Fruit fly (Drosophila melanogaster) whole organism, embryonic: ENCODE results near the gene CaMKII.
A peak's percentile ranks its signal among the peaks of the same experiment; 100 is the strongest.

Experiments
- Ada2b ChIP-seq: fragments of 200-800 bp; sonication (Bioruptor generic); IDR thresholded peaks from 2 replicates; pipeline ENCODE4 v1.3.6; 2022; ENCODE audit warnings: missing biosample characterization, missing genetic modification characterization
- Bdp1 ChIP-seq: fragments of 200-800 bp; sonication (Bioruptor generic); optimal IDR thresholded peaks from 3 replicates; lab custom pipeline; 2016; ENCODE audit warnings: missing biosample characterization, missing genetic modification characterization
- Blimp-1 ChIP-seq: fragments of 200-800 bp; sonication (Bioruptor generic); optimal IDR thresholded peaks from 3 replicates; lab custom pipeline; 2018; ENCODE audit warnings: missing biosample characterization, missing genetic modification characterization, mild to moderate bottlenecking, moderate library complexity, missing genetic modification reagents
- CG1024 ChIP-seq: fragments of 200-800 bp; sonication (Bioruptor generic); IDR thresholded peaks from 2 replicates; pipeline ENCODE4 v1.3.6; 2022; ENCODE audit warnings: missing biosample characterization, missing genetic modification characterization
- CG11696 ChIP-seq: fragments of 200-800 bp; sonication (Bioruptor generic); IDR thresholded peaks from 2 replicates; pipeline ENCODE4 v1.3.6; 2022; ENCODE audit warnings: missing biosample characterization, missing genetic modification characterization
- CG11723 ChIP-seq: fragments of 200-800 bp; sonication (Bioruptor generic); optimal IDR thresholded peaks from 2 replicates; lab custom pipeline; 2017; ENCODE audit warnings: missing biosample characterization, mild to moderate bottlenecking, missing genetic modification characterization
- CG12236 ChIP-seq: fragments of 200-800 bp; sonication (Bioruptor generic); optimal IDR thresholded peaks from 2 replicates; lab custom pipeline; 2016; ENCODE audit warnings: missing biosample characterization, missing genetic modification characterization
- CG13296 ChIP-seq: fragments of 200-800 bp; sonication (Bioruptor generic); optimal IDR thresholded peaks from 3 replicates; lab custom pipeline; 2018; ENCODE audit warnings: missing biosample characterization, mild to moderate bottlenecking, missing genetic modification characterization
- CG14860 ChIP-seq: fragments of 200-800 bp; sonication (Bioruptor generic); IDR thresholded peaks from 3 replicates; pipeline ENCODE4 v1.3.6; 2022; ENCODE audit warnings: missing biosample characterization, missing genetic modification characterization; ENCODE audit not compliant: partially characterized antibody
- CG15011 ChIP-seq: fragments of 200-800 bp; sonication (Bioruptor generic); optimal IDR thresholded peaks from 3 replicates; lab custom pipeline; 2018; ENCODE audit warnings: missing biosample characterization, mild to moderate bottlenecking, missing genetic modification characterization
- CG17328 ChIP-seq: fragments of 200-800 bp; sonication (Bioruptor generic); IDR thresholded peaks from 2 replicates; pipeline ENCODE4 v1.3.6; 2022; ENCODE audit warnings: missing biosample characterization, missing genetic modification characterization
- CG17912 ChIP-seq: fragments of 200-800 bp; sonication (Bioruptor generic); optimal IDR thresholded peaks from 2 replicates; lab custom pipeline; 2018; ENCODE audit warnings: missing biosample characterization, mild to moderate bottlenecking, missing genetic modification characterization
- CG18011 ChIP-seq: fragments of 200-800 bp; sonication (Bioruptor generic); optimal IDR thresholded peaks from 2 replicates; lab custom pipeline; 2017; ENCODE audit warnings: missing biosample characterization, missing genetic modification characterization, mild to moderate bottlenecking, moderate library complexity, missing genotype
- CG1832 ChIP-seq: fragments of 200-800 bp; sonication (Bioruptor generic); optimal IDR thresholded peaks from 2 replicates; lab custom pipeline; 2017; ENCODE audit warnings: missing biosample characterization, mild to moderate bottlenecking, missing genetic modification characterization, inconsistent platforms
- CG32532 ChIP-seq: fragments of 200-800 bp; sonication (Bioruptor generic); IDR thresholded peaks from 2 replicates; pipeline ENCODE4 v1.3.6; 2022; ENCODE audit warnings: missing biosample characterization, missing genetic modification characterization
- CG3281 ChIP-seq: fragments of 200-800 bp; sonication (Bioruptor generic); optimal IDR thresholded peaks from 3 replicates; lab custom pipeline; 2017; ENCODE audit warnings: missing biosample characterization, mild to moderate bottlenecking, missing genetic modification characterization
- CG34376 ChIP-seq: fragments of 200-800 bp; sonication (Bioruptor generic); optimal IDR thresholded peaks from 2 replicates; lab custom pipeline; 2018; ENCODE audit warnings: missing biosample characterization, mild to moderate bottlenecking, missing genetic modification characterization
- CG3847 ChIP-seq: fragments of 200-800 bp; sonication (Bioruptor generic); IDR thresholded peaks from 2 replicates; pipeline ENCODE4 v1.3.6; 2022; ENCODE audit warnings: missing biosample characterization, missing genetic modification characterization
- CG4617 ChIP-seq: fragments of 200-800 bp; sonication (Bioruptor generic); optimal IDR thresholded peaks from 3 replicates; lab custom pipeline; 2016; ENCODE audit warnings: missing biosample characterization, missing genetic modification characterization, borderline replicate concordance
- CG6175 ChIP-seq: fragments of 200-800 bp; sonication (Bioruptor generic); IDR thresholded peaks from 3 replicates; pipeline ENCODE4 v1.3.6; 2022; ENCODE audit warnings: missing biosample characterization, missing genetic modification characterization
- CG6254 ChIP-seq: fragments of 200-800 bp; sonication (Bioruptor generic); optimal IDR thresholded peaks from 3 replicates; lab custom pipeline; 2017; ENCODE audit warnings: mild to moderate bottlenecking, missing biosample characterization, missing genetic modification reagents, missing genetic modification characterization
- CG7963 ChIP-seq: fragments of 200-800 bp; sonication (Bioruptor generic); IDR thresholded peaks from 3 replicates; pipeline ENCODE4 v1.3.6; 2022; ENCODE audit warnings: missing biosample characterization, missing genetic modification characterization; ENCODE audit not compliant: partially characterized antibody
- CG8089 ChIP-seq: fragments of 200-800 bp; sonication (Bioruptor generic); optimal IDR thresholded peaks from 3 replicates; lab custom pipeline; 2016; ENCODE audit warnings: missing biosample characterization, missing genetic modification characterization
- CG9797 ChIP-seq: fragments of 200-800 bp; sonication (Bioruptor generic); optimal IDR thresholded peaks from 3 replicates; lab custom pipeline; 2018; ENCODE audit warnings: missing biosample characterization, mild to moderate bottlenecking, missing genetic modification characterization
- Dfd ChIP-seq, 2 experiments: fragments of >200 bp; optimal IDR thresholded peaks; 2 replicates each; lab custom pipeline; 2017; ENCODE audit warnings: missing biosample characterization in 2 of 2, missing genetic modification characterization in 2 of 2
- Dip3 ChIP-seq: fragments of 200-800 bp; sonication (Bioruptor generic); optimal IDR thresholded peaks from 3 replicates; lab custom pipeline; 2016; ENCODE audit warnings: missing biosample characterization, missing genetic modification characterization
- Hsf ChIP-seq: fragments of 200-800 bp; sonication (Bioruptor generic); optimal IDR thresholded peaks from 3 replicates; lab custom pipeline; 2016; ENCODE audit warnings: missing biosample characterization, missing genetic modification characterization
- Mad ChIP-seq: fragments of 200-800 bp; sonication (Bioruptor generic); optimal IDR thresholded peaks from 2 replicates; lab custom pipeline; 2016; ENCODE audit warnings: missing biosample characterization, missing genetic modification characterization
- Sin3A ChIP-seq: fragments of >200 bp; optimal IDR thresholded peaks from 2 replicates; lab custom pipeline; 2018
- TFAM ChIP-seq: fragments of 200-800 bp; sonication (Bioruptor generic); optimal IDR thresholded peaks from 2 replicates; lab custom pipeline; 2017; ENCODE audit warnings: missing biosample characterization, missing genetic modification characterization, inconsistent platforms
- Trl ChIP-seq, 3 experiments: fragments of >200 bp in 2 of 3; fragments of 200-800 bp in 1 of 3; sonication (Bioruptor generic) in 1 of 3; optimal IDR thresholded peaks; 2 replicates in 1 of 3; 3 replicates in 2 of 3; lab custom pipeline; 2016 to 2017; ENCODE audit warnings: missing biosample characterization in 1 of 3, missing genetic modification characterization in 1 of 3
- amos ChIP-seq: fragments of 200-800 bp; sonication (Bioruptor generic); IDR thresholded peaks from 2 replicates; pipeline ENCODE4 v1.3.6; 2022; ENCODE audit warnings: missing biosample characterization, missing genetic modification characterization; ENCODE audit not compliant: partially characterized antibody
- ase ChIP-seq: fragments of 200-800 bp; sonication (Bioruptor generic); IDR thresholded peaks from 3 replicates; pipeline ENCODE4 v1.3.6; 2022; ENCODE audit warnings: missing biosample characterization, missing genetic modification characterization
- cato ChIP-seq: fragments of 200-800 bp; sonication (Bioruptor generic); optimal IDR thresholded peaks from 2 replicates; lab custom pipeline; 2016; ENCODE audit warnings: missing biosample characterization, missing genetic modification characterization, borderline replicate concordance
- chm ChIP-seq: fragments of 200-800 bp; sonication (Bioruptor generic); IDR thresholded peaks from 2 replicates; pipeline ENCODE4 v1.3.6; 2022; ENCODE audit warnings: missing biosample characterization, missing genetic modification characterization
- ci ChIP-seq: fragments of 200-800 bp; sonication (Bioruptor generic); IDR thresholded peaks from 3 replicates; pipeline ENCODE4 v1.3.6; 2022; ENCODE audit warnings: missing biosample characterization, missing genetic modification characterization
- crp ChIP-seq, 2 experiments: fragments of 200-800 bp; sonication (Bioruptor generic); optimal IDR thresholded peaks; 2 replicates in 1 of 2; 3 replicates in 1 of 2; lab custom pipeline; 2017; ENCODE audit warnings: missing biosample characterization in 2 of 2, missing genetic modification characterization in 2 of 2, mild to moderate bottlenecking in 1 of 2, moderate library complexity in 1 of 2
- cwo ChIP-seq: fragments of 200-800 bp; sonication (Bioruptor generic); optimal IDR thresholded peaks from 3 replicates; lab custom pipeline; 2017; ENCODE audit warnings: missing biosample characterization, missing genetic modification characterization, mild to moderate bottlenecking, moderate library complexity, missing genetic modification reagents
- dmrt99B ChIP-seq: fragments of 200-800 bp; sonication (Bioruptor generic); optimal IDR thresholded peaks from 2 replicates; lab custom pipeline; 2018; ENCODE audit warnings: missing biosample characterization, mild to moderate bottlenecking, missing genetic modification characterization, moderate library complexity
- emc ChIP-seq: fragments of 200-800 bp; sonication (Bioruptor generic); optimal IDR thresholded peaks from 2 replicates; lab custom pipeline; 2016; ENCODE audit warnings: missing biosample characterization, missing genetic modification characterization
- gce ChIP-seq: fragments of 200-800 bp; sonication (Bioruptor generic); IDR thresholded peaks from 3 replicates; pipeline ENCODE4 v1.3.6; 2022; ENCODE audit warnings: missing biosample characterization, missing genetic modification characterization
- gcm2 ChIP-seq: fragments of 200-800 bp; sonication (Bioruptor generic); optimal IDR thresholded peaks from 2 replicates; lab custom pipeline; 2016; ENCODE audit warnings: missing biosample characterization, missing genetic modification characterization
- gsb-n ChIP-seq: fragments of 200-800 bp; sonication (Bioruptor generic); optimal IDR thresholded peaks from 3 replicates; lab custom pipeline; 2018; ENCODE audit warnings: missing biosample characterization, mild to moderate bottlenecking, missing genetic modification characterization
- kah ChIP-seq: fragments of 200-800 bp; sonication (Bioruptor generic); optimal IDR thresholded peaks from 2 replicates; lab custom pipeline; 2018; ENCODE audit warnings: missing biosample characterization, mild to moderate bottlenecking, missing genetic modification characterization
- p53 ChIP-seq: fragments of 200-800 bp; sonication (Bioruptor generic); optimal IDR thresholded peaks from 2 replicates; lab custom pipeline; 2016; ENCODE audit warnings: missing biosample characterization, missing genetic modification characterization
- sr ChIP-seq: fragments of 200-800 bp; sonication (Bioruptor generic); IDR thresholded peaks from 3 replicates; pipeline ENCODE4 v1.3.6; 2022; ENCODE audit warnings: missing biosample characterization, missing genetic modification characterization
- toy ChIP-seq: fragments of 200-800 bp; sonication (Bioruptor generic); IDR thresholded peaks from 2 replicates; pipeline ENCODE4 v1.3.6; 2022; ENCODE audit warnings: missing biosample characterization, missing genetic modification characterization
- unc-4 ChIP-seq: fragments of 200-800 bp; sonication (Bioruptor generic); IDR thresholded peaks from 2 replicates; pipeline ENCODE4 v1.3.6; 2022; ENCODE audit warnings: missing biosample characterization, missing genetic modification characterization; ENCODE audit not compliant: partially characterized antibody
- unpg ChIP-seq: fragments of 200-800 bp; sonication (Bioruptor generic); optimal IDR thresholded peaks from 3 replicates; lab custom pipeline; 2018; ENCODE audit warnings: missing biosample characterization, mild to moderate bottlenecking, missing genetic modification characterization, moderate library complexity
- zen2 ChIP-seq: fragments of 200-800 bp; sonication (Bioruptor generic); IDR thresholded peaks from 3 replicates; pipeline ENCODE4 v1.3.6; 2022; ENCODE audit warnings: missing biosample characterization, missing genetic modification characterization; ENCODE audit not compliant: partially characterized antibody
- zfh2 ChIP-seq: fragments of 200-800 bp; sonication (Bioruptor generic); optimal IDR thresholded peaks from 2 replicates; lab custom pipeline; 2016; ENCODE audit warnings: missing biosample characterization, missing genetic modification characterization

CaMKII gene

dm6 chr4:1031687-1032140, 21.8 kb downstream of the CaMKII start, which contains the start of gene CG11076 (continued):
- no peak for TF ChIP-seq CG12236 (GFP tag; lab: Kevin White, UChicago)
- peak; percentile 71 for TF ChIP-seq CG4617 (GFP tag; lab: Kevin White, UChicago)
- no peak for TF ChIP-seq CG14860 (GFP tag; lab: Robert Waterston, UW)
- TF ChIP-seq p53 (GFP tag; lab: Kevin White, UChicago), result no peak
- no peak; the same call in 1 of the 2 replicates for TF ChIP-seq CG1024 (GFP tag; lab: Robert Waterston, UW)
- TF ChIP-seq dmrt99B (tag; lab: Kevin White, UChicago), result no peak
- no peak for TF ChIP-seq Bdp1 (GFP tag; lab: Kevin White, UChicago)
- no peak for TF ChIP-seq Mad (GFP tag; lab: Kevin White, UChicago)
- TF ChIP-seq CG6254, result no peak
- TF ChIP-seq Ada2b (GFP tag; lab: Robert Waterston, UW), result no peak
- peak; percentile 66 for TF ChIP-seq CG13296 (GFP tag; lab: Kevin White, UChicago)
- TF ChIP-seq zen2 (GFP tag; lab: Robert Waterston, UW), result no peak
- TF ChIP-seq CG7963 (GFP tag; lab: Robert Waterston, UW), result peak; percentile 52; the same call in 2 of the 3 replicates
- peak; percentile 4 for TF ChIP-seq Hsf (GFP tag; lab: Kevin White, UChicago)
- TF ChIP-seq CG15011, result no peak
- no peak; the same call in 1 of the 2 replicates for TF ChIP-seq amos
- TF ChIP-seq chm (GFP tag; lab: Robert Waterston, UW), result no peak
- TF ChIP-seq toy, result no peak
- TF ChIP-seq CG17912 (GFP tag; lab: Kevin White, UChicago), result peak; percentile 82
- TF ChIP-seq ci (GFP tag; lab: Robert Waterston, UW), result no peak
- no peak for TF ChIP-seq Blimp-1 (GFP tag; lab: Kevin White, UChicago)
- peak; percentile 46 for TF ChIP-seq CG34376
- TF ChIP-seq cato (GFP tag; lab: Kevin White, UChicago), result no peak
- TF ChIP-seq zfh2 (GFP tag; lab: Kevin White, UChicago), result peak; percentile 8
- TF ChIP-seq CG17328 (GFP tag; lab: Robert Waterston, UW), result no peak
- TF ChIP-seq gsb-n (tag; lab: Kevin White, UChicago), result no peak
- TF ChIP-seq Trl (optimal IDR thresholded peaks at IDR 0.05; lab: Kevin White, UChicago), result no peak
- TF ChIP-seq Trl (GFP tag; optimal IDR thresholded peaks at IDR 0.05; lab: Kevin White, UChicago), result peak; percentile 32
- no peak for TF ChIP-seq emc (GFP tag; lab: Kevin White, UChicago)
- no peak for TF ChIP-seq Dfd (GFP tag; optimal IDR thresholded peaks at IDR 0.05; lab: Kevin White, UChicago)
- TF ChIP-seq CG11696 (GFP tag; lab: Robert Waterston, UW), result no peak
- no peak for TF ChIP-seq unpg (GFP tag; lab: Kevin White, UChicago)
- no peak for TF ChIP-seq sr (GFP tag; lab: Robert Waterston, UW)
- peak; percentile 56 for TF ChIP-seq CG8089 (GFP tag; lab: Kevin White, UChicago)
- no peak for TF ChIP-seq CG32532 (GFP tag; lab: Robert Waterston, UW)
- TF ChIP-seq ase, result no peak
- peak; percentile 21 for TF ChIP-seq kah (GFP tag; lab: Kevin White, UChicago)
- TF ChIP-seq CG3847 (GFP tag; lab: Robert Waterston, UW), result no peak
- TF ChIP-seq TFAM (GFP tag; lab: Kevin White, UChicago), result no peak
- TF ChIP-seq CG6175, result no peak
- no peak for TF ChIP-seq cwo (GFP tag; lab: Kevin White, UChicago)
- no peak for TF ChIP-seq CG1832 (GFP tag; lab: Kevin White, UChicago)
- peak; percentile 3 for TF ChIP-seq Sin3A
- TF ChIP-seq CG3281 (GFP tag; lab: Kevin White, UChicago), result no peak
- no peak for TF ChIP-seq gce (GFP tag; lab: Robert Waterston, UW)
- TF ChIP-seq gcm2 (GFP tag; lab: Kevin White, UChicago), result no peak
- TF ChIP-seq CG11723 (GFP tag; lab: Kevin White, UChicago), result peak; percentile 78
- TF ChIP-seq Dip3 (GFP tag; lab: Kevin White, UChicago), result no peak
- TF ChIP-seq CG18011, result peak; percentile 13
- no peak; the same call in 1 of the 2 replicates for TF ChIP-seq unc-4 (GFP tag; lab: Robert Waterston, UW)
- TF ChIP-seq CG9797 (GFP tag; lab: Kevin White, UChicago), result no peak
- TF ChIP-seq crp (GFP tag; optimal IDR thresholded peaks at IDR 0.05; lab: Kevin White, UChicago), result no peak
